Worm (Caenorhabditis elegans): ENCODE results near the gene C18A11.1.

The C18A11.1 gene

ce11 chrX:8098813-8099360 is 29.8 kb downstream of the C18A11.1 start, which contains the start of gene catp-5:
TSS of gene catp-5 (minus strand) at chrX:8098863.
- TF ChIP-seq unc-62 (GFP tag; optimal IDR thresholded peaks at IDR 0.05): no peak

- no peak for TF ChIP-seq unc-62 (GFP tag; optimal IDR thresholded peaks at IDR 0.05)
These were observed 34.8 kb downstream of the C18A11.1 start, which contains the start of gene K07E3.2 for ce11 chrX:8103899-8104298. TSS of gene K07E3.2 (plus strand) at chrX:8104298.

- TF ChIP-seq unc-62 (GFP tag; optimal IDR thresholded peaks at IDR 0.05): no peak
These were observed 38.8 kb downstream of the C18A11.1 start, which contains the start of gene K07E3.9 for ce11 chrX:8107921-8108320. TSS of gene K07E3.9 (plus strand) at chrX:8108221.

- TF ChIP-seq unc-62 (GFP tag; optimal IDR thresholded peaks at IDR 0.05): no peak
These were observed 40.4 kb downstream of the C18A11.1 start for ce11 chrX:8109531-8109930.

ce11 chrX:8110193-8110592 is 41.1 kb downstream of the C18A11.1 start, which contains the start of gene K07E3.1:
TSS of gene K07E3.1 (plus strand) at chrX:8110439.
- TF ChIP-seq unc-62 (GFP tag; optimal IDR thresholded peaks at IDR 0.05): no peak

- no peak for TF ChIP-seq unc-62 (GFP tag; optimal IDR thresholded peaks at IDR 0.05)
These were observed 47.0 kb downstream of the C18A11.1 start, which contains the start of gene hlh-8 for ce11 chrX:8116157-8116556. TSS of gene hlh-8 (plus strand) at chrX:8116457.

ce11 chrX:8117827-8118317 is 48.7 kb downstream of the C18A11.1 start:
- TF ChIP-seq unc-62 (GFP tag; optimal IDR thresholded peaks at IDR 0.05): no peak

Data from whole organism, dauer.